Worm (Caenorhabditis elegans): Measurements from ENCODE around the gene vps-33.1.

DNA sequence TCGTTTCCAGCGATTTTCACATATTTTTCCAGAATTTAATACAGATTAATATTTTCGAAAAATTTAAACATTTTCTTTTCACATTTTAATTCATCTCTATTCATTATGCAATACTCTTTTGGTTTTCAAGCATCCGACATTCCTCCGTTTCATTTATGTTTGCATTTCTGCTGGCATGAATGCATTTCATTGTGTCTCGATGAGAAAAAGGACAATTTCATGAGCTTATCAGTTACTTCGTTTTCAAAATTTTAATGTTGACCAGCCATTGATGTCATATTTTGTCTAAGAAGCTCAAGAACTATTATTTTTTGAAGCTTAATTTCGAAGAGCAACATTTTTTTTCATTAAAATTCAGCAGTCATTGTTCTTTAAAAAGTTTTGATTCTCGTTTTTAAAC is 17.9 kb downstream of the vps-33.1 start:
- TF ChIP-seq lsy-2 (tag; optimal IDR thresholded peaks at IDR 0.05) (no peak), arid-1 (GFP tag; conservative IDR thresholded peaks at IDR 0.05) (no peak)
